Fruit fly (Drosophila melanogaster) whole organism, embryonic: ENCODE measurements around the gene CG13314.

Source experiments
- ATbp ChIP-seq: fragments of 200-800 bp; sonication (Bioruptor generic); optimal IDR thresholded peaks from 2 replicates; lab custom pipeline; 2017; ENCODE audit warnings: missing biosample characterization, mild to moderate bottlenecking, missing genetic modification characterization, missing genetic modification reagents
- Ada2b ChIP-seq: fragments of 200-800 bp; sonication (Bioruptor generic); IDR thresholded peaks from 2 replicates; pipeline ENCODE4 v1.3.6; 2022; ENCODE audit warnings: missing biosample characterization, missing genetic modification characterization
- Atf-2 ChIP-seq: fragments of 200-800 bp; sonication (Bioruptor generic); optimal IDR thresholded peaks from 2 replicates; lab custom pipeline; 2016; ENCODE audit warnings: missing biosample characterization, missing genetic modification characterization
- Atf6 ChIP-seq: fragments of 200-800 bp; sonication (Bioruptor generic); IDR thresholded peaks from 2 replicates; pipeline ENCODE4 v1.3.6; 2022; ENCODE audit warnings: missing biosample characterization, missing genetic modification characterization
- CG10267 ChIP-seq: fragments of 200-800 bp; sonication (Bioruptor generic); optimal IDR thresholded peaks from 2 replicates; lab custom pipeline; 2018; ENCODE audit warnings: missing biosample characterization, mild to moderate bottlenecking, missing genetic modification characterization, moderate library complexity
- CG11560 ChIP-seq: fragments of 200-800 bp; sonication (Bioruptor generic); IDR thresholded peaks from 3 replicates; pipeline ENCODE4 v1.3.6; 2022; ENCODE audit warnings: missing biosample characterization, missing genetic modification characterization
- CG13296 ChIP-seq: fragments of 200-800 bp; sonication (Bioruptor generic); optimal IDR thresholded peaks from 3 replicates; lab custom pipeline; 2018; ENCODE audit warnings: missing biosample characterization, mild to moderate bottlenecking, missing genetic modification characterization
- CG13424 ChIP-seq: fragments of 200-800 bp; sonication (Bioruptor generic); optimal IDR thresholded peaks from 2 replicates; lab custom pipeline; 2019; ENCODE audit warnings: missing biosample characterization, mild to moderate bottlenecking, missing genetic modification characterization, moderate library complexity
- CG14050 ChIP-seq: fragments of 200-800 bp; sonication (Bioruptor generic); IDR thresholded peaks from 3 replicates; pipeline ENCODE4 v1.3.6; 2022; ENCODE audit warnings: missing biosample characterization, missing genetic modification characterization
- CG15479 ChIP-seq: fragments of 200-800 bp; sonication (Bioruptor generic); optimal IDR thresholded peaks from 3 replicates; lab custom pipeline; 2019; ENCODE audit warnings: missing biosample characterization, mild to moderate bottlenecking, missing genetic modification characterization, moderate library complexity
- CG15601 ChIP-seq: fragments of 200-800 bp; sonication (Bioruptor generic); optimal IDR thresholded peaks from 3 replicates; lab custom pipeline; 2019; ENCODE audit warnings: missing biosample characterization, mild to moderate bottlenecking, missing genetic modification characterization, moderate library complexity
- CG18011 ChIP-seq: fragments of 200-800 bp; sonication (Bioruptor generic); optimal IDR thresholded peaks from 2 replicates; lab custom pipeline; 2017; ENCODE audit warnings: missing biosample characterization, missing genetic modification characterization, mild to moderate bottlenecking, moderate library complexity, missing genotype
- CG18619 ChIP-seq: fragments of 200-800 bp; sonication (Bioruptor generic); optimal IDR thresholded peaks from 3 replicates; lab custom pipeline; 2017; ENCODE audit warnings: missing biosample characterization, mild to moderate bottlenecking, missing genetic modification characterization
- CG18764 ChIP-seq: fragments of 200-800 bp; sonication (Bioruptor generic); optimal IDR thresholded peaks from 3 replicates; lab custom pipeline; 2016; ENCODE audit warnings: missing biosample characterization, missing genetic modification characterization
- CG2712 ChIP-seq: fragments of 200-800 bp; optimal IDR thresholded peaks from 3 replicates; lab custom pipeline; 2019; ENCODE audit warnings: missing biosample characterization, mild to moderate bottlenecking, missing genetic modification characterization, moderate library complexity
- CG31365 ChIP-seq: fragments of 200-800 bp; sonication (Bioruptor generic); optimal IDR thresholded peaks from 2 replicates; lab custom pipeline; 2018; ENCODE audit warnings: missing biosample characterization, mild to moderate bottlenecking, missing genetic modification characterization
- CG31441 ChIP-seq: fragments of 200-800 bp; sonication (Bioruptor generic); IDR thresholded peaks from 2 replicates; pipeline ENCODE4 v1.3.6; 2022; ENCODE audit warnings: missing biosample characterization, missing genetic modification characterization
- CG4820 ChIP-seq: fragments of 200-800 bp; sonication (Bioruptor generic); optimal IDR thresholded peaks from 3 replicates; lab custom pipeline; 2016; ENCODE audit warnings: missing biosample characterization, missing genetic modification characterization
- CG6175 ChIP-seq: fragments of 200-800 bp; sonication (Bioruptor generic); IDR thresholded peaks from 3 replicates; pipeline ENCODE4 v1.3.6; 2022; ENCODE audit warnings: missing biosample characterization, missing genetic modification characterization
- CG7556 ChIP-seq: fragments of 200-800 bp; sonication (Bioruptor generic); optimal IDR thresholded peaks from 2 replicates; lab custom pipeline; 2017; ENCODE audit warnings: missing biosample characterization, mild to moderate bottlenecking, missing genetic modification characterization
- CG7839 ChIP-seq: fragments of 200-800 bp; sonication (Bioruptor generic); optimal IDR thresholded peaks from 3 replicates; lab custom pipeline; 2018; ENCODE audit warnings: missing biosample characterization, mild to moderate bottlenecking, missing genetic modification characterization, moderate library complexity
- CG8281 ChIP-seq: fragments of 200-800 bp; sonication (Bioruptor generic); optimal IDR thresholded peaks from 2 replicates; lab custom pipeline; 2018; ENCODE audit warnings: missing biosample characterization, mild to moderate bottlenecking, missing genetic modification characterization, moderate library complexity
- CG8388 ChIP-seq: fragments of 200-800 bp; sonication (Bioruptor generic); optimal IDR thresholded peaks from 2 replicates; lab custom pipeline; 2019; ENCODE audit warnings: missing biosample characterization, mild to moderate bottlenecking, missing genetic modification characterization, moderate library complexity
- CG8944 ChIP-seq: fragments of 200-800 bp; sonication (Bioruptor generic); optimal IDR thresholded peaks from 3 replicates; lab custom pipeline; 2016; ENCODE audit warnings: missing biosample characterization, missing genetic modification characterization
- CG9727 ChIP-seq: fragments of 200-800 bp; sonication (Bioruptor generic); optimal IDR thresholded peaks from 3 replicates; lab custom pipeline; 2017; ENCODE audit warnings: missing biosample characterization, mild to moderate bottlenecking, missing genetic modification characterization
- CG9932 ChIP-seq: fragments of 200-800 bp; sonication (Bioruptor generic); IDR thresholded peaks from 2 replicates; pipeline ENCODE4 v1.3.6; 2022; ENCODE audit warnings: missing biosample characterization, missing genetic modification characterization
- Dip3 ChIP-seq: fragments of 200-800 bp; sonication (Bioruptor generic); optimal IDR thresholded peaks from 3 replicates; lab custom pipeline; 2016; ENCODE audit warnings: missing biosample characterization, missing genetic modification characterization
- ERR ChIP-seq: fragments of 200-800 bp; sonication (Bioruptor generic); optimal IDR thresholded peaks from 2 replicates; lab custom pipeline; 2016; ENCODE audit warnings: missing biosample characterization, missing genetic modification characterization
- Ets97D ChIP-seq: fragments of 200-800 bp; sonication (Bioruptor generic); optimal IDR thresholded peaks from 3 replicates; lab custom pipeline; 2016; ENCODE audit warnings: missing biosample characterization, missing genetic modification characterization
- Fer1 ChIP-seq: fragments of 200-800 bp; sonication (Bioruptor generic); optimal IDR thresholded peaks from 2 replicates; lab custom pipeline; 2017; ENCODE audit warnings: missing biosample characterization, mild to moderate bottlenecking, missing genetic modification characterization
- Hsf ChIP-seq: fragments of 200-800 bp; sonication (Bioruptor generic); optimal IDR thresholded peaks from 3 replicates; lab custom pipeline; 2016; ENCODE audit warnings: missing biosample characterization, missing genetic modification characterization
- Lim3 ChIP-seq: fragments of 200-800 bp; sonication (Bioruptor generic); IDR thresholded peaks from 2 replicates; pipeline ENCODE4 v1.3.6; 2022; ENCODE audit warnings: missing biosample characterization, missing genetic modification characterization
- Sry-δ ChIP-seq: fragments of 200-800 bp; sonication (Bioruptor generic); optimal IDR thresholded peaks from 2 replicates; lab custom pipeline; 2016; ENCODE audit warnings: missing biosample characterization, missing genetic modification characterization
- Trl ChIP-seq, 3 experiments: fragments of >200 bp in 2 of 3; fragments of 200-800 bp in 1 of 3; sonication (Bioruptor generic) in 1 of 3; optimal IDR thresholded peaks; 2 replicates in 1 of 3; 3 replicates in 2 of 3; lab custom pipeline; 2016 to 2017; ENCODE audit warnings: missing biosample characterization in 1 of 3, missing genetic modification characterization in 1 of 3
- Vsx1 ChIP-seq: fragments of 200-800 bp; sonication (Bioruptor generic); optimal IDR thresholded peaks from 2 replicates; lab custom pipeline; 2017; ENCODE audit warnings: missing biosample characterization, mild to moderate bottlenecking, missing genetic modification characterization, missing genetic modification reagents
- cas ChIP-seq: fragments of 200-800 bp; sonication (Bioruptor generic); IDR thresholded peaks from 2 replicates; pipeline ENCODE4 v1.3.6; 2022; ENCODE audit warnings: missing biosample characterization, missing genetic modification characterization
- chm ChIP-seq: fragments of 200-800 bp; sonication (Bioruptor generic); IDR thresholded peaks from 2 replicates; pipeline ENCODE4 v1.3.6; 2022; ENCODE audit warnings: missing biosample characterization, missing genetic modification characterization
- crol ChIP-seq: fragments of 200-800 bp; sonication (Bioruptor generic); IDR thresholded peaks from 2 replicates; pipeline ENCODE4 v1.3.6; 2022; ENCODE audit warnings: missing biosample characterization, missing genetic modification characterization
- crp ChIP-seq, 2 experiments: fragments of 200-800 bp; sonication (Bioruptor generic); optimal IDR thresholded peaks; 2 replicates in 1 of 2; 3 replicates in 1 of 2; lab custom pipeline; 2017; ENCODE audit warnings: missing biosample characterization in 2 of 2, missing genetic modification characterization in 2 of 2, mild to moderate bottlenecking in 1 of 2, moderate library complexity in 1 of 2
- da ChIP-seq: fragments of 200-800 bp; sonication (Bioruptor generic); optimal IDR thresholded peaks from 2 replicates; lab custom pipeline; 2016; ENCODE audit warnings: missing biosample characterization, missing genetic modification characterization
- dmrt11E ChIP-seq: fragments of 200-800 bp; sonication (Bioruptor generic); optimal IDR thresholded peaks from 3 replicates; lab custom pipeline; 2018; ENCODE audit warnings: missing biosample characterization, mild to moderate bottlenecking, missing genetic modification characterization, moderate library complexity
- en ChIP-seq: fragments of 200-800 bp; sonication (Bioruptor generic); optimal IDR thresholded peaks from 2 replicates; lab custom pipeline; 2016; ENCODE audit warnings: missing biosample characterization, missing genetic modification characterization
- hbn ChIP-seq: fragments of 200-800 bp; sonication (Bioruptor generic); IDR thresholded peaks from 2 replicates; pipeline ENCODE4 v1.3.6; 2022; ENCODE audit warnings: missing biosample characterization, missing genetic modification characterization; ENCODE audit not compliant: partially characterized antibody
- kay ChIP-seq: fragments of 200-800 bp; sonication (Bioruptor generic); optimal IDR thresholded peaks from 2 replicates; lab custom pipeline; 2016; ENCODE audit warnings: missing biosample characterization, missing genetic modification characterization
- mirr ChIP-seq: fragments of 200-800 bp; sonication (Bioruptor generic); optimal IDR thresholded peaks from 3 replicates; lab custom pipeline; 2018; ENCODE audit warnings: missing biosample characterization, mild to moderate bottlenecking, missing genetic modification characterization
- onecut ChIP-seq: fragments of 200-800 bp; sonication (Bioruptor generic); IDR thresholded peaks from 2 replicates; pipeline ENCODE4 v1.3.6; 2022; ENCODE audit warnings: missing biosample characterization, missing genetic modification characterization
- org-1 ChIP-seq: fragments of 200-800 bp; sonication (Bioruptor generic); optimal IDR thresholded peaks from 2 replicates; lab custom pipeline; 2017; ENCODE audit warnings: missing biosample characterization, missing genetic modification characterization
- ranshi ChIP-seq: fragments of 200-800 bp; sonication (Bioruptor generic); IDR thresholded peaks from 2 replicates; pipeline ENCODE4 v1.3.6; 2022; ENCODE audit warnings: missing biosample characterization, missing genetic modification characterization
- sr ChIP-seq: fragments of 200-800 bp; sonication (Bioruptor generic); IDR thresholded peaks from 3 replicates; pipeline ENCODE4 v1.3.6; 2022; ENCODE audit warnings: missing biosample characterization, missing genetic modification characterization
- tll ChIP-seq, 2 experiments: fragments of 200-800 bp in 1 of 2; fragments of >200 bp in 1 of 2; sonication (Bioruptor generic) in 1 of 2; optimal IDR thresholded peaks; 2 replicates each; lab custom pipeline; 2017 to 2019; ENCODE audit warnings: missing biosample characterization in 2 of 2, missing genetic modification characterization in 2 of 2, mild to moderate bottlenecking in 1 of 2, moderate library complexity in 1 of 2
- zen2 ChIP-seq: fragments of 200-800 bp; sonication (Bioruptor generic); IDR thresholded peaks from 3 replicates; pipeline ENCODE4 v1.3.6; 2022; ENCODE audit warnings: missing biosample characterization, missing genetic modification characterization; ENCODE audit not compliant: partially characterized antibody

Gene CG13314

DNA sequence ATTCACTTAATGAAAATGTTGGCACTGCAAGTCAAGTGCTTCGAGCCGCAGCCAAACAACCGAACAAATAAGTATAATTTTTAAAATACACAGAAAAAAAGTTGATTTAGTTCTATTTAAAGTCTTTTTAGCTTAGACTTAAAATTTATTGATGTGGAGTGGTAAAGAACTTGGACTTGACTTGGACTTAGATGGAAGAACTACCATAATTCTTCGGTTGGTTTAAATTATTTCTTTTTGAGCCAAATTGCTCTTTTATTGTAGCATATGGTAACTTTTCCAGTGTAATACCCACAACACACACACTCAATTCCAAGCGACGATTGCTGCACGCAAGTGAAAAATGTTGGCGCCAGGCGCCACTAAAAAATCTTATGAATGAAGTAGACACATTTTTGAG lies 46.5 kb downstream of the CG13314 start (continued):
- TF ChIP-seq Hsf (GFP tag; lab: Kevin White, UChicago) (peak; percentile 43), Ada2b (no peak), Trl (optimal IDR thresholded peaks at IDR 0.05; lab: Kevin White, UChicago) (no peak), Trl (GFP tag; optimal IDR thresholded peaks at IDR 0.05; lab: Kevin White, UChicago) (peak; percentile 31), Lim3 (GFP tag; lab: Robert Waterston, UW) (no peak), mirr (GFP tag; lab: Kevin White, UChicago) (no peak), kay (GFP tag; lab: Kevin White, UChicago) (no peak), zen2 (GFP tag; lab: Robert Waterston, UW) (no peak), Fer1 (GFP tag; lab: Kevin White, UChicago) (no peak), CG31365 (tag; lab: Kevin White, UChicago) (no peak), hbn (GFP tag; lab: Robert Waterston, UW) (no peak), CG8388 (GFP tag; lab: Kevin White, UChicago) (peak; percentile 42), CG18011 (GFP tag; lab: Kevin White, UChicago) (no peak), CG9932 (no peak), ranshi (GFP tag; lab: Robert Waterston, UW) (peak; percentile 33; the same call in 1 of the 2 replicates), CG8281 (tag; lab: Kevin White, UChicago) (no peak), Sry-δ (no peak), CG7556 (GFP tag; lab: Kevin White, UChicago) (peak; percentile 20), CG31441 (peak; percentile 51; the same call in 1 of the 2 replicates), CG13424 (peak; percentile 59), org-1 (GFP tag; lab: Kevin White, UChicago) (no peak), CG11560 (tag; lab: Robert Waterston, UW) (no peak), ERR (GFP tag; lab: Kevin White, UChicago) (no peak), CG18764 (no peak), crol (GFP tag; lab: Robert Waterston, UW) (no peak), Vsx1 (GFP tag; lab: Kevin White, UChicago) (no peak), Dip3 (GFP tag; lab: Kevin White, UChicago) (no peak), dmrt11E (peak; percentile 85), CG2712 (tag; lab: Kevin White, UChicago) (peak; percentile 56), Atf-2 (peak; percentile 44), sr (GFP tag; lab: Robert Waterston, UW) (no peak), CG10267 (tag; lab: Kevin White, UChicago) (peak; percentile 59), CG8944 (peak; percentile 27), chm (peak; percentile 64; the same call in 1 of the 2 replicates), onecut (no peak), CG15601 (tag; lab: Kevin White, UChicago) (peak; percentile 44), Atf6 (GFP tag; lab: Robert Waterston, UW) (no peak), CG9727 (GFP tag; lab: Kevin White, UChicago) (peak; percentile 67), Ets97D (GFP tag; lab: Kevin White, UChicago) (no peak), crp (GFP tag; optimal IDR thresholded peaks at IDR 0.05; lab: Kevin White, UChicago) (no peak), CG18619 (peak; percentile 13), CG15479 (GFP tag; lab: Kevin White, UChicago) (no peak), tll (GFP tag; optimal IDR thresholded peaks at IDR 0.05; lab: Kevin White, UChicago) (no peak), da (GFP tag; lab: Kevin White, UChicago) (no peak), CG6175 (GFP tag; lab: Robert Waterston, UW) (no peak), en (GFP tag; lab: Kevin White, UChicago) (no peak), ATbp (GFP tag; lab: Kevin White, UChicago) (peak; percentile 1), CG4820 (GFP tag; lab: Kevin White, UChicago) (peak; percentile 42), CG13296 (no peak), CG14050 (GFP tag; lab: Robert Waterston, UW) (no peak), cas (no peak), CG7839 (tag; lab: Kevin White, UChicago) (peak; percentile 59)
